Fruit fly (Drosophila melanogaster): ENCODE measurements around the gene Mayo.

The Mayo gene

DNA sequence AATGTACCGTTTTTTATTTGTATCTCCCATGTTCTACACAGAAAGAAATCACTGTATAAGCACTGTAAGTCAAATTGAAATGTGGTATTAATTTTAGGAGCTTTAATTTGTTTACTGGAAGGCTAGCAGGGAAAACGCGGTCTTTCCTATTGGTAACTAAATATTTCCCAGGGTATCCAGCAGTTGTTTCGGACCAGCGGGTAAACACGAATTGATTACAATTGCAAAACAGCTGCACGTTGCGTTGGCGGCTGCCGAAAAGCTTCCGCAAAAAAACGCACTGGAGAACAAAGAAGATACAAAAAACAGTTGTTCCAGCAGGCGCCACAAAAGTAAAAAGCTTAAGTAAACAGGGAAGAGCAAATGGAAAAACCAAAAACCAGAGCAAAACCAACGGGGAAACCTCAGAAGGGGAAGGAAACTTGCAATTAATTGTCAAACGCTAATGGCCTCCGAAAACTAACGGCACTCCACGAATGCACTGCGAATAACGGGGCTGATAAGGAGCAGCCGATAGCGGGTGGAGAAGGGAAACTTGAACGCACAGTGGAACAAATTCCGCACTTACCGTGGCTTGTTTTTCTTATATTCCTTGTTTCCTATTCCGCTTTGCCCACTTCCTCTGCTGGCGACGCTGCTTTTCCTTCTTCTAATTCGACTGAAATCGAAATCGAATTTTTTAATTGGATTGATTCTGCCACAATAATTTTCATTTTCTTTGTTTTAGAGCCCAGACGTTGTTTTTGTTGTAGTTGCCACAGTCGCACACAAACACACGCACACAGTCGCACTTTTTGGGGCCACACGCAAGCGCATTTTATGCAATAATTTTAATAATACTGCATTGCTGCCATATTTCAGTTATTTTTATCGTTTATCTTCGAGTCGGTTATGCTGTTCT is 48.9 kb downstream of the Mayo start (continued):
- TF ChIP-seq dm (GFP tag; optimal IDR thresholded peaks at IDR 0.05) (no peak), CG12104 (GFP tag; optimal IDR thresholded peaks at IDR 0.05) (no peak), Deaf1 (tag; optimal IDR thresholded peaks at IDR 0.05) (no peak), trh (GFP tag; optimal IDR thresholded peaks at IDR 0.05) (peak; percentile 18), ems (GFP tag; optimal IDR thresholded peaks at IDR 0.05) (no peak)

DNA sequence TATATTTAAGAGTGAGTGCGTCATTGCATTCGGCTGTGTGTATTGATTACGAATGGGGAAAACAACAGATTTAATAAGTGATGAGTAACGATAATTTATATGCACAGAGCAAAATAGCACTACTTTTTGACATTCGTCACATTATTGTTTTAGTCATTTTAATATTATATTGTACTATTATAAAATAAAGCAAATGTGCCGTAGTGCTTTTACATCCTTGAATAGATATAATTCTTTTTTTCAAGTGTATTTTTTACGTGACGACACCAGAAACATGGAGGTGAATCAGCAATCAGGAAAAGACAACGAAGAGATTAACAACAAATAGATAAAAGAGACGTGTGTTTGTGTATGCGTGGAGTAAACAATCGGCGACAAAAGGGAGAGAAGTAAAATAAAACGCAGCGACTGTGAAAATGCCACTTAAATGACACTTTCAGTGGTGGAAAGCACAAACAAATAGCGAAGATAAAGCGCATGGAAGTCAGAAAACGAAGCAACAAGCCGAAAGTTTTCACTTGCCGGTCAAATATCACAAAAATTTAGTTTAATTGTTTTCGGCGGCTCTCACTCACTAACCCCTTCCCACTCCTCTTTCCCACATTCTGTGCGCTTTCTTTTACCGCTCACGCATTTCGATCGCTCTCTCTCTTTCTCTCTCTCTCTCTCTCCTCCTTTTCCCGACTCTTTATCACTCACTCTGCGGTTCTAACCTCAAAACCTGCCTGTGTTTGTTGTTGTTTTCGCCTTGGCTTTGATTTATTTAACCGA is 49.8 kb downstream of the Mayo start:
- TF ChIP-seq lola (GFP tag; optimal IDR thresholded peaks at IDR 0.05) (peak in 1 of 3 experiments; percentile 81), CrebB (tag; optimal IDR thresholded peaks at IDR 0.05) (peak; percentile 30), ewg (GFP tag; optimal IDR thresholded peaks at IDR 0.05) (peak; percentile 68), slou (GFP tag; optimal IDR thresholded peaks at IDR 0.05) (peak; percentile 17), CG3281 (GFP tag; optimal IDR thresholded peaks at IDR 0.05) (peak; percentile 79), HLH54F (GFP tag; optimal IDR thresholded peaks at IDR 0.05) (no peak), ase (GFP tag; IDR thresholded peaks at IDR 0.05) (peak; percentile 74; the same call in 2 of the 3 replicates), CG11093 (GFP tag; IDR thresholded peaks at IDR 0.05) (peak; percentile 56; the same call in 1 of the 3 replicates), CG42726 (GFP tag; IDR thresholded peaks at IDR 0.05; ENCODE audit: partially characterized antibody) (no peak), CG1233 (GFP tag; optimal IDR thresholded peaks at IDR 0.05) (peak; percentile 69), az2 (GFP tag; optimal IDR thresholded peaks at IDR 0.05) (peak; percentile 80), NfI (GFP tag; optimal IDR thresholded peaks at IDR 0.05) (peak; percentile 81), wdn (GFP tag; IDR thresholded peaks at IDR 0.05) (peak; percentile 67), klu (GFP tag; IDR thresholded peaks at IDR 0.05) (no peak), CG17328 (GFP tag; IDR thresholded peaks at IDR 0.05) (peak; percentile 85), shn (GFP tag; optimal IDR thresholded peaks at IDR 0.05) (no peak), cato (GFP tag; optimal IDR thresholded peaks at IDR 0.05; ENCODE audit: borderline replicate concordance) (peak; percentile 52), CG9817 (tag; optimal IDR thresholded peaks at IDR 0.05) (peak; percentile 73), nau (GFP tag; optimal IDR thresholded peaks at IDR 0.05) (peak; percentile 61), CG13775 (GFP tag; optimal IDR thresholded peaks at IDR 0.05) (peak; percentile 70), CG17612 (GFP tag; IDR thresholded peaks at IDR 0.05) (peak; percentile 56; the same call in 1 of the 2 replicates), CG15514 (GFP tag; optimal IDR thresholded peaks at IDR 0.05) (peak; percentile 44), tio (GFP tag; optimal IDR thresholded peaks at IDR 0.05) (peak; percentile 79), sr (GFP tag; IDR thresholded peaks at IDR 0.05) (no peak; the same call in 2 of the 3 replicates), Scr (GFP tag; IDR thresholded peaks at IDR 0.05; ENCODE audit: partially characterized antibody) (no peak), ato (GFP tag; IDR thresholded peaks at IDR 0.05; ENCODE audit: partially characterized antibody) (no peak), CG4820 (GFP tag; optimal IDR thresholded peaks at IDR 0.05) (peak; percentile 70), CG12071 (GFP tag; optimal IDR thresholded peaks at IDR 0.05) (peak; percentile 58), Rfx (GFP tag; IDR thresholded peaks at IDR 0.05) (peak; percentile 76), Oaz (GFP tag; IDR thresholded peaks at IDR 0.05) (no peak), hb (GFP tag; IDR thresholded peaks at IDR 0.05; ENCODE audit: partially characterized antibody) (no peak), CG9437 (GFP tag; optimal IDR thresholded peaks at IDR 0.05) (peak; percentile 79), CG8281 (tag; optimal IDR thresholded peaks at IDR 0.05) (peak; percentile 55), Spps (tag; optimal IDR thresholded peaks at IDR 0.05) (peak; percentile 80), Lpt (GFP tag; optimal IDR thresholded peaks at IDR 0.05) (no peak), stwl (tag; optimal IDR thresholded peaks at IDR 0.05) (peak; percentile 18), Hr51 (GFP tag; optimal IDR thresholded peaks at IDR 0.05) (peak in 1 of 2 experiments; percentile 85), crp (GFP tag; optimal IDR thresholded peaks at IDR 0.05) (no peak), Lim3 (GFP tag; IDR thresholded peaks at IDR 0.05) (no peak)

All from whole organism, embryonic.